Fruit fly (Drosophila melanogaster) whole organism, embryonic: ENCODE results near the gene CG7739.

Source experiments
- Adf1 ChIP-seq: fragments of 200-800 bp; sonication (Bioruptor generic); IDR thresholded peaks from 2 replicates; pipeline ENCODE4 v1.3.6; 2022; ENCODE audit warnings: missing biosample characterization, missing genetic modification characterization
- B-H2 ChIP-seq: fragments of 200-800 bp; sonication (Bioruptor generic); optimal IDR thresholded peaks from 2 replicates; lab custom pipeline; 2018; ENCODE audit warnings: missing biosample characterization, mild to moderate bottlenecking, missing genetic modification characterization
- CG10147 ChIP-seq: fragments of 200-800 bp; sonication (Bioruptor generic); optimal IDR thresholded peaks from 2 replicates; lab custom pipeline; 2019; ENCODE audit warnings: missing biosample characterization, mild to moderate bottlenecking, missing genetic modification characterization, moderate library complexity
- CG10321 ChIP-seq: fragments of 200-800 bp; sonication (Bioruptor generic); IDR thresholded peaks from 2 replicates; pipeline ENCODE4 v1.3.6; 2022; ENCODE audit warnings: missing biosample characterization, missing genetic modification characterization
- CG11504 ChIP-seq: fragments of 200-800 bp; sonication (Bioruptor generic); optimal IDR thresholded peaks from 3 replicates; lab custom pipeline; 2019; ENCODE audit warnings: missing biosample characterization, mild to moderate bottlenecking, missing genetic modification characterization, moderate library complexity
- CG13296 ChIP-seq: fragments of 200-800 bp; sonication (Bioruptor generic); optimal IDR thresholded peaks from 3 replicates; lab custom pipeline; 2018; ENCODE audit warnings: missing biosample characterization, mild to moderate bottlenecking, missing genetic modification characterization
- CG1832 ChIP-seq: fragments of 200-800 bp; sonication (Bioruptor generic); optimal IDR thresholded peaks from 2 replicates; lab custom pipeline; 2017; ENCODE audit warnings: missing biosample characterization, mild to moderate bottlenecking, missing genetic modification characterization, inconsistent platforms
- CG2199 ChIP-seq: fragments of 200-800 bp; sonication (Bioruptor generic); IDR thresholded peaks from 3 replicates; pipeline ENCODE4 v1.3.6; 2022; ENCODE audit warnings: missing biosample characterization, missing genetic modification characterization
- CG31441 ChIP-seq: fragments of 200-800 bp; sonication (Bioruptor generic); IDR thresholded peaks from 2 replicates; pipeline ENCODE4 v1.3.6; 2022; ENCODE audit warnings: missing biosample characterization, missing genetic modification characterization
- CG3163 ChIP-seq: fragments of 200-800 bp; sonication (Bioruptor generic); optimal IDR thresholded peaks from 3 replicates; lab custom pipeline; 2016; ENCODE audit warnings: missing biosample characterization, missing genetic modification characterization
- CG4707 ChIP-seq: fragments of 200-800 bp; sonication (Bioruptor generic); optimal IDR thresholded peaks from 2 replicates; lab custom pipeline; 2018; ENCODE audit warnings: missing biosample characterization, mild to moderate bottlenecking, missing genetic modification characterization, moderate library complexity
- CG6765 ChIP-seq: fragments of 200-800 bp; sonication (Bioruptor generic); optimal IDR thresholded peaks from 3 replicates; lab custom pipeline; 2017; ENCODE audit warnings: missing biosample characterization, mild to moderate bottlenecking, missing genetic modification characterization
- CG7745 ChIP-seq: fragments of 200-800 bp; sonication (Bioruptor generic); optimal IDR thresholded peaks from 2 replicates; lab custom pipeline; 2018; ENCODE audit warnings: missing biosample characterization, mild to moderate bottlenecking, missing genetic modification characterization, moderate library complexity
- Dbx ChIP-seq: fragments of 200-800 bp; sonication (Bioruptor generic); IDR thresholded peaks from 3 replicates; pipeline ENCODE4 v1.3.6; 2022; ENCODE audit warnings: missing biosample characterization, missing genetic modification characterization
- Deaf1 ChIP-seq: fragments of 200-800 bp; optimal IDR thresholded peaks from 3 replicates; lab custom pipeline; 2019; ENCODE audit warnings: missing biosample characterization, mild to moderate bottlenecking, missing genetic modification characterization, moderate library complexity
- Drgx ChIP-seq: fragments of 200-800 bp; sonication (Bioruptor generic); IDR thresholded peaks from 2 replicates; pipeline ENCODE4 v1.3.6; 2022; ENCODE audit warnings: missing biosample characterization, missing genetic modification characterization
- HLH3B ChIP-seq: fragments of 200-800 bp; sonication (Bioruptor generic); IDR thresholded peaks from 2 replicates; pipeline ENCODE4 v1.3.6; 2022; ENCODE audit warnings: missing biosample characterization, missing genetic modification characterization
- HLHmδ ChIP-seq: fragments of 200-800 bp; sonication (Bioruptor generic); optimal IDR thresholded peaks from 2 replicates; lab custom pipeline; 2018; ENCODE audit warnings: missing biosample characterization, mild to moderate bottlenecking, missing genetic modification characterization, moderate library complexity
- Hmr ChIP-seq: fragments of 200-800 bp; sonication (Bioruptor generic); optimal IDR thresholded peaks from 3 replicates; lab custom pipeline; 2017; ENCODE audit warnings: mild to moderate bottlenecking, missing biosample characterization, missing genetic modification reagents, missing genetic modification characterization
- Jarid2 ChIP-seq: fragments of 200-800 bp; sonication (Bioruptor generic); optimal IDR thresholded peaks from 3 replicates; lab custom pipeline; 2017; ENCODE audit warnings: mild to moderate bottlenecking, missing biosample characterization, missing genetic modification reagents, missing genetic modification characterization
- Med ChIP-seq: fragments of 200-800 bp; sonication (Bioruptor generic); peaks from one replicate; lab custom pipeline; 2016; ENCODE audit warnings: missing biosample characterization, missing genetic modification characterization, mild to moderate bottlenecking, inconsistent platforms, moderate library complexity
- Taf1 ChIP-seq: fragments of 200-800 bp; sonication (Bioruptor generic); IDR thresholded peaks from 2 replicates; pipeline ENCODE4 v1.3.6; 2022; ENCODE audit warnings: missing biosample characterization, missing genetic modification characterization
- Tbp ChIP-seq: fragments of >200 bp; optimal IDR thresholded peaks from 2 replicates; lab custom pipeline; 2018; ENCODE audit warnings: missing biosample characterization, missing genetic modification characterization
- Trl ChIP-seq, 3 experiments: fragments of >200 bp in 2 of 3; fragments of 200-800 bp in 1 of 3; sonication (Bioruptor generic) in 1 of 3; optimal IDR thresholded peaks; 2 replicates in 1 of 3; 3 replicates in 2 of 3; lab custom pipeline; 2016 to 2017; ENCODE audit warnings: missing biosample characterization in 1 of 3, missing genetic modification characterization in 1 of 3
- Usf ChIP-seq: fragments of 200-800 bp; sonication (Bioruptor generic); optimal IDR thresholded peaks from 2 replicates; lab custom pipeline; 2017; ENCODE audit warnings: missing genotype, missing biosample characterization, missing genetic modification characterization
- ab ChIP-seq: fragments of 200-800 bp; sonication (Bioruptor generic); optimal IDR thresholded peaks from 2 replicates; lab custom pipeline; 2016; ENCODE audit warnings: missing biosample characterization, missing genetic modification characterization
- chinmo ChIP-seq: fragments of 200-800 bp; sonication (Bioruptor generic); IDR thresholded peaks from 4 replicates; pipeline ENCODE4 v1.3.6; 2022; ENCODE audit warnings: missing biosample characterization, missing genetic modification characterization; ENCODE audit not compliant: partially characterized antibody
- chm ChIP-seq: fragments of 200-800 bp; sonication (Bioruptor generic); IDR thresholded peaks from 2 replicates; pipeline ENCODE4 v1.3.6; 2022; ENCODE audit warnings: missing biosample characterization, missing genetic modification characterization
- ci ChIP-seq: fragments of 200-800 bp; sonication (Bioruptor generic); IDR thresholded peaks from 3 replicates; pipeline ENCODE4 v1.3.6; 2022; ENCODE audit warnings: missing biosample characterization, missing genetic modification characterization
- dati ChIP-seq: fragments of 200-800 bp; sonication (Bioruptor generic); IDR thresholded peaks from 2 replicates; pipeline ENCODE4 v1.3.6; 2022; ENCODE audit warnings: missing biosample characterization, missing genetic modification characterization
- gcm ChIP-seq: fragments of 200-800 bp; sonication (Bioruptor generic); optimal IDR thresholded peaks from 2 replicates; lab custom pipeline; 2019; ENCODE audit warnings: missing biosample characterization, mild to moderate bottlenecking, missing genetic modification characterization, moderate library complexity
- gro ChIP-seq: fragments of 200-800 bp; sonication (Bioruptor generic); optimal IDR thresholded peaks from 2 replicates; lab custom pipeline; 2016; ENCODE audit warnings: missing biosample characterization, missing genetic modification characterization
- gsb ChIP-seq: fragments of 200-800 bp; sonication (Bioruptor generic); IDR thresholded peaks from 2 replicates; pipeline ENCODE4 v1.3.6; 2022; ENCODE audit warnings: missing biosample characterization, missing genetic modification characterization
- gt ChIP-seq: fragments of 200-800 bp; sonication (Bioruptor generic); IDR thresholded peaks from 2 replicates; pipeline ENCODE4 v1.3.6; 2022; ENCODE audit warnings: missing biosample characterization, missing genetic modification characterization
- hbn ChIP-seq: fragments of 200-800 bp; sonication (Bioruptor generic); IDR thresholded peaks from 2 replicates; pipeline ENCODE4 v1.3.6; 2022; ENCODE audit warnings: missing biosample characterization, missing genetic modification characterization; ENCODE audit not compliant: partially characterized antibody
- luna ChIP-seq: fragments of 200-800 bp; sonication (Bioruptor generic); optimal IDR thresholded peaks from 2 replicates; lab custom pipeline; 2016; ENCODE audit warnings: missing biosample characterization, missing genetic modification characterization
- nau ChIP-seq: fragments of 200-800 bp; sonication (Bioruptor generic); optimal IDR thresholded peaks from 3 replicates; lab custom pipeline; 2017; ENCODE audit warnings: missing biosample characterization, mild to moderate bottlenecking, missing genetic modification characterization, missing genetic modification reagents
- otp ChIP-seq: fragments of 200-800 bp; sonication (Bioruptor generic); IDR thresholded peaks from 3 replicates; pipeline ENCODE4, ENCODE4 v1.3.6; 2022; ENCODE audit warnings: missing biosample characterization, missing genetic modification characterization
- sc ChIP-seq, 3 experiments: fragments of >200 bp in 2 of 3; fragments of 200-800 bp in 1 of 3; sonication (Bioruptor generic) in 1 of 3; optimal IDR thresholded peaks; 2 replicates in 2 of 3; 3 replicates in 1 of 3; lab custom pipeline; 2017; ENCODE audit warnings: mild to moderate bottlenecking in 1 of 3, missing biosample characterization in 1 of 3, missing genetic modification characterization in 1 of 3, missing genetic modification reagents in 1 of 3
- ssp ChIP-seq: fragments of 200-800 bp; sonication (Bioruptor generic); IDR thresholded peaks from 2 replicates; pipeline ENCODE4 v1.3.6; 2022; ENCODE audit warnings: missing biosample characterization, missing genetic modification characterization
- stc ChIP-seq: fragments of 200-800 bp; sonication (Bioruptor generic); IDR thresholded peaks from 2 replicates; pipeline ENCODE4 v1.3.6; 2022; ENCODE audit warnings: missing biosample characterization, missing genetic modification characterization
- vfl ChIP-seq: fragments of 200-800 bp; sonication (Bioruptor generic); optimal IDR thresholded peaks from 2 replicates; lab custom pipeline; 2016; ENCODE audit warnings: missing biosample characterization, missing genetic modification characterization
- wor ChIP-seq: fragments of 200-800 bp; sonication (Bioruptor generic); IDR thresholded peaks from 2 replicates; pipeline ENCODE4 v1.3.6; 2022; ENCODE audit warnings: missing biosample characterization, missing genetic modification characterization
- yki ChIP-seq: fragments of >200 bp; optimal IDR thresholded peaks from 3 replicates; lab custom pipeline; 2018
- zfh1 ChIP-seq: fragments of 200-800 bp; sonication (Bioruptor generic); IDR thresholded peaks from 3 replicates; pipeline ENCODE4 v1.3.6; 2022; ENCODE audit warnings: missing biosample characterization, missing genetic modification characterization

Gene CG7739

DNA sequence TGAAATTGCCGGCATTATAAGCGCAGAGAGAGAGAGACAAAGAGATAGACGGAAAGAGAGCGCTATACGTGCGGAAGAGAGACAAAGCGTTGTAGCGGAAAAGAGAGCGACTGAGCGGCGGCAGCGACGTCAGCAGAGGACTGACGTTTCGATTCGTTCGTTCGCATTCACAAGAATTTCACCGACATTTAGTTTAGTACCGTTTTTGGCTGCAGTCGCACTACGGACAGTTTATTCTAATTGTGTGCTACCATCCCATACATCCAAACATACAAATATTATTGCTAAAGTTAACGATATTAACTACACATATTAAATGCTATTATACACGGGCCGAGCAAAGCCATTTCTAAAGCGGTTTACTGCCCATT, 27.7 kb downstream of the CG7739 start, which contains the start of gene CrebA (continued):
- TF ChIP-seq Taf1 (no peak), gsb (no peak), CG31441 (GFP tag; lab: Robert Waterston, UW) (0 out of 2 replicates have a peak, but pooled peaks have one; percentile 6), chinmo (GFP tag; lab: Robert Waterston, UW) (peak; percentile 76; the same call in 1 of the 4 replicates), CG10147 (GFP tag; lab: Kevin White, UChicago) (no peak), Drgx (GFP tag; lab: Robert Waterston, UW) (no peak), Hmr (GFP tag; lab: Kevin White, UChicago) (no peak), luna (GFP tag; lab: Kevin White, UChicago) (no peak), CG7745 (tag; lab: Kevin White, UChicago) (peak; percentile 4), Tbp (no peak), otp (GFP tag; lab: Robert Waterston, UW) (no peak), CG2199 (GFP tag; lab: Robert Waterston, UW) (peak; percentile 93), wor (GFP tag; lab: Robert Waterston, UW) (no peak), CG10321 (GFP tag; lab: Robert Waterston, UW) (peak; percentile 55; the same call in 1 of the 2 replicates), CG6765 (GFP tag; lab: Kevin White, UChicago) (no peak), stc (GFP tag; lab: Robert Waterston, UW) (peak; percentile 34; the same call in 1 of the 2 replicates), yki (peak; percentile 70), gro (GFP tag; lab: Kevin White, UChicago) (no peak), nau (GFP tag; lab: Kevin White, UChicago) (no peak), Jarid2 (GFP tag; lab: Kevin White, UChicago) (peak; percentile 81), CG4707 (GFP tag; lab: Kevin White, UChicago) (no peak), HLH3B (GFP tag; lab: Robert Waterston, UW) (peak; percentile 13; the same call in 1 of the 2 replicates), CG3163 (GFP tag; lab: Kevin White, UChicago) (peak; percentile 92), gt (GFP tag; lab: Robert Waterston, UW) (no peak), Deaf1 (tag; lab: Kevin White, UChicago) (peak; percentile 53), chm (GFP tag; lab: Robert Waterston, UW) (peak; percentile 70; the same call in 1 of the 2 replicates), ssp (GFP tag; lab: Robert Waterston, UW) (no peak), hbn (GFP tag; lab: Robert Waterston, UW) (0 out of 2 replicates have a peak, but pooled peaks have one; percentile 20), CG11504 (no peak), ci (GFP tag; lab: Robert Waterston, UW) (peak; percentile 36; the same call in 1 of the 3 replicates), ab (GFP tag; lab: Kevin White, UChicago) (no peak), vfl (GFP tag; lab: Kevin White, UChicago) (no peak), Usf (no peak), CG13296 (GFP tag; lab: Kevin White, UChicago) (no peak), Dbx (0 out of 3 replicates have a peak, but pooled peaks have one; percentile 10), gcm (no peak), Adf1 (peak; percentile 90), CG1832 (peak; percentile 83), Trl (optimal IDR thresholded peaks at IDR 0.05; lab: Kevin White, UChicago) (peak; percentile 94 to 95), Trl (GFP tag; optimal IDR thresholded peaks at IDR 0.05; lab: Kevin White, UChicago) (no peak), B-H2 (no peak), dati (no peak), sc (optimal IDR thresholded peaks at IDR 0.05; lab: Kevin White, UChicago) (no peak), sc (GFP tag; optimal IDR thresholded peaks at IDR 0.05; lab: Kevin White, UChicago) (no peak), HLHmδ (GFP tag; lab: Kevin White, UChicago) (peak; percentile 40), zfh1 (GFP tag; lab: Robert Waterston, UW) (no peak), Med (GFP tag; lab: Kevin White, UChicago) (peak; percentile 15)
